Fruit fly (Drosophila melanogaster): ENCODE data around the gene CG3638.

Gene CG3638

dm6 chrX:1272848-1273247, 36.4 kb upstream of the CG3638 start (continued):
- no peak for TF ChIP-seq CG33213 (GFP tag; optimal IDR thresholded peaks at IDR 0.05)
- peak; percentile 48 for TF ChIP-seq Xbp1 (GFP tag; optimal IDR thresholded peaks at IDR 0.05)
- peak; percentile 22 for TF ChIP-seq NfI (GFP tag; optimal IDR thresholded peaks at IDR 0.05)
- no peak for TF ChIP-seq abd-A (tag; optimal IDR thresholded peaks at IDR 0.05)
- no peak for TF ChIP-seq CG17186 (GFP tag; optimal IDR thresholded peaks at IDR 0.05)
- TF ChIP-seq Myb (GFP tag; optimal IDR thresholded peaks at IDR 0.05), result peak; percentile 5
- TF ChIP-seq Sry-δ (GFP tag; optimal IDR thresholded peaks at IDR 0.05), result no peak
- peak; percentile 36 for TF ChIP-seq Chrac-16 (GFP tag; optimal IDR thresholded peaks at IDR 0.05)
- TF ChIP-seq CG2889 (GFP tag; IDR thresholded peaks at IDR 0.05), result no peak
- TF ChIP-seq CG17328 (GFP tag; IDR thresholded peaks at IDR 0.05), result peak; percentile 51; the same call in 1 of the 2 replicates
- TF ChIP-seq pho (GFP tag; optimal IDR thresholded peaks at IDR 0.05), result peak; percentile 45
- TF ChIP-seq sima (GFP tag; optimal IDR thresholded peaks at IDR 0.05), result no peak
- TF ChIP-seq CG14441 (GFP tag; IDR thresholded peaks at IDR 0.05), result peak; percentile 46
- TF ChIP-seq CG5180 (GFP tag; optimal IDR thresholded peaks at IDR 0.05), result no peak
- no peak for TF ChIP-seq cas (GFP tag; IDR thresholded peaks at IDR 0.05)
- peak; percentile 5 for TF ChIP-seq CG12236 (GFP tag; optimal IDR thresholded peaks at IDR 0.05)
- peak; percentile 61 for TF ChIP-seq Rfx (GFP tag; IDR thresholded peaks at IDR 0.05)
- no peak for TF ChIP-seq tna (GFP tag; IDR thresholded peaks at IDR 0.05; ENCODE audit: partially characterized antibody)
- no peak for TF ChIP-seq odd (GFP tag; optimal IDR thresholded peaks at IDR 0.05)
- peak; percentile 13 for TF ChIP-seq ems (GFP tag; optimal IDR thresholded peaks at IDR 0.05)
- TF ChIP-seq Eip74EF (GFP tag; optimal IDR thresholded peaks at IDR 0.05), result peak in 1 of 2 experiments; percentile 17
- TF ChIP-seq CG11247 (GFP tag; IDR thresholded peaks at IDR 0.05), result peak; percentile 50; the same call in 1 of the 2 replicates
- no peak for TF ChIP-seq Nf-YA (GFP tag; IDR thresholded peaks at IDR 0.05)
- TF ChIP-seq grn (GFP tag; optimal IDR thresholded peaks at IDR 0.05), result no peak
- TF ChIP-seq CG7271 (tag; optimal IDR thresholded peaks at IDR 0.05), result no peak
- peak; percentile 41 for TF ChIP-seq CG10267 (tag; optimal IDR thresholded peaks at IDR 0.05)
- no peak for TF ChIP-seq gcm2 (GFP tag; optimal IDR thresholded peaks at IDR 0.05)
- no peak for TF ChIP-seq sug (tag; optimal IDR thresholded peaks at IDR 0.05)
- no peak for TF ChIP-seq Gug (GFP tag; IDR thresholded peaks at IDR 0.05)
- TF ChIP-seq BEAF-32 (GFP tag; optimal IDR thresholded peaks at IDR 0.05), result no peak
- no peak for TF ChIP-seq pros (GFP tag; optimal IDR thresholded peaks at IDR 0.05)
- no peak for TF ChIP-seq CG6654 (GFP tag; optimal IDR thresholded peaks at IDR 0.05)
- TF ChIP-seq CG7372 (GFP tag; IDR thresholded peaks at IDR 0.05), result no peak
- peak; percentile 56 for TF ChIP-seq CG7556 (GFP tag; optimal IDR thresholded peaks at IDR 0.05)
- no peak for TF ChIP-seq zf30C (GFP tag; optimal IDR thresholded peaks at IDR 0.05)
- TF ChIP-seq CG17385 (GFP tag; optimal IDR thresholded peaks at IDR 0.05), result peak; percentile 60
- no peak for TF ChIP-seq oc (tag; optimal IDR thresholded peaks at IDR 0.05)
- TF ChIP-seq da (GFP tag; optimal IDR thresholded peaks at IDR 0.05), result no peak
- no peak for TF ChIP-seq kni (GFP tag; optimal IDR thresholded peaks at IDR 0.05)
- no peak for TF ChIP-seq Doc2 (GFP tag; IDR thresholded peaks at IDR 0.05)
- no peak for TF ChIP-seq repo (GFP tag; optimal IDR thresholded peaks at IDR 0.05)
- TF ChIP-seq Deaf1 (tag; optimal IDR thresholded peaks at IDR 0.05), result peak; percentile 1
- peak in 1 of 2 experiments; percentile 81 for TF ChIP-seq bsh (GFP tag; optimal IDR thresholded peaks at IDR 0.05)
- no peak; the same call in 1 of the 2 replicates for TF ChIP-seq Taf1 (GFP tag; IDR thresholded peaks at IDR 0.05)
- TF ChIP-seq CG17361 (GFP tag; IDR thresholded peaks at IDR 0.05), result peak; percentile 56
- TF ChIP-seq D19B (GFP tag; optimal IDR thresholded peaks at IDR 0.05), result no peak
- no peak for TF ChIP-seq fru (optimal IDR thresholded peaks at IDR 0.05)
- TF ChIP-seq mld (GFP tag; IDR thresholded peaks at IDR 0.05; ENCODE audit: partially characterized antibody), result no peak
- TF ChIP-seq cwo (GFP tag; optimal IDR thresholded peaks at IDR 0.05), result peak; percentile 42
- TF ChIP-seq ase (GFP tag; IDR thresholded peaks at IDR 0.05), result no peak
- no peak for TF ChIP-seq Opbp (GFP tag; IDR thresholded peaks at IDR 0.05; ENCODE audit: partially characterized antibody)

Measured in whole organism, embryonic.